Worm (Caenorhabditis elegans) whole organism, L1 larva: ENCODE results near the gene bca-1.

Source experiments
- C04F5.9 ChIP-seq: sonication (generic microtip); optimal IDR thresholded peaks from 2 replicates; lab custom pipeline; 2016; ENCODE audit warnings: missing genetic modification characterization, missing compliant biosample characterization
- C16A3.4 ChIP-seq: fragments of 150-350 bp; optimal IDR thresholded peaks from 2 replicates; lab custom pipeline; 2014; ENCODE audit warnings: missing biosample characterization, missing genetic modification characterization
- F16B12.6 ChIP-seq: fragments of 150-350 bp; optimal IDR thresholded peaks from 2 replicates; lab custom pipeline; 2014; ENCODE audit warnings: missing biosample characterization, missing genetic modification characterization
- aha-1 ChIP-seq: fragments of 150-350 bp; optimal IDR thresholded peaks from 2 replicates; lab custom pipeline; 2014; ENCODE audit warnings: missing biosample characterization, missing genetic modification characterization
- aly-2 ChIP-seq: fragments of 150-350 bp; optimal IDR thresholded peaks from 2 replicates; lab custom pipeline; 2014; ENCODE audit warnings: missing biosample characterization, missing genetic modification characterization
- blmp-1 ChIP-seq: fragments of 150-350 bp; optimal IDR thresholded peaks from 2 replicates; lab custom pipeline; 2014; ENCODE audit warnings: missing biosample characterization, missing genetic modification characterization
- ceh-8 ChIP-seq: fragments of 200-800 bp; sonication (Bioruptor generic); optimal IDR thresholded peaks from 2 replicates; lab custom pipeline; 2018; ENCODE audit warnings: mild to moderate bottlenecking, missing genetic modification characterization, moderate library complexity, missing compliant biosample characterization
- ceh-82 ChIP-seq, 3 experiments: fragments of 150-350 bp in 1 of 3; sonication (generic microtip) in 2 of 3; optimal IDR thresholded peaks; 2 replicates each; lab custom pipeline; 2014 to 2017; ENCODE audit warnings: missing biosample characterization in 3 of 3, missing genetic modification characterization in 3 of 3
- ces-1 ChIP-seq: fragments of 150-350 bp; optimal IDR thresholded peaks from 2 replicates; lab custom pipeline; 2014; ENCODE audit warnings: missing biosample characterization, missing genetic modification reagents, missing genetic modification characterization
- dsc-1 ChIP-seq: sonication (generic microtip); optimal IDR thresholded peaks from 2 replicates; lab custom pipeline; 2016; ENCODE audit warnings: mild to moderate bottlenecking, missing genetic modification characterization, missing compliant biosample characterization
- efl-1 ChIP-seq, 4 experiments: fragments of 150-350 bp; optimal IDR thresholded peaks in 3 of 4; peaks in 1 of 4; 1 replicate in 1 of 4; 2 replicates in 3 of 4; lab custom pipeline; 2014; ENCODE audit warnings: missing biosample characterization in 2 of 4, missing genetic modification characterization in 2 of 4, missing genetic modification reagents in 2 of 4
- egl-13 ChIP-seq: sonication (generic microtip); optimal IDR thresholded peaks from 2 replicates; lab custom pipeline; 2016; ENCODE audit warnings: missing genotype, missing genetic modification reagents, missing genetic modification characterization, missing compliant biosample characterization
- elt-2 ChIP-seq: sonication (generic microtip); optimal IDR thresholded peaks from 2 replicates; lab custom pipeline; 2016; ENCODE audit warnings: missing genetic modification characterization, mild to moderate bottlenecking, inconsistent platforms, missing compliant biosample characterization, missing genetic modification reagents
- fkh-4 ChIP-seq: sonication (generic microtip); optimal IDR thresholded peaks from 2 replicates; lab custom pipeline; 2016; ENCODE audit warnings: missing compliant biosample characterization, missing genetic modification characterization, borderline replicate concordance
- fkh-8 ChIP-seq: sonication (generic microtip); optimal IDR thresholded peaks from 2 replicates; lab custom pipeline; 2016; ENCODE audit warnings: mild to moderate bottlenecking, missing genetic modification characterization, missing compliant biosample characterization
- fos-1 ChIP-seq: fragments of 150-350 bp; optimal IDR thresholded peaks from 2 replicates; lab custom pipeline; 2014; ENCODE audit warnings: missing biosample characterization, missing genetic modification characterization
- grh-1 ChIP-seq: fragments of 200-800 bp; sonication (Bioruptor generic); IDR thresholded peaks from 2 replicates; pipeline ENCODE4 v1.3.6; 2022; ENCODE audit warnings: missing genetic modification reagents, missing genetic modification characterization, missing compliant biosample characterization
- hlh-17 ChIP-seq: fragments of 200-800 bp; sonication (Bioruptor generic); optimal IDR thresholded peaks from 2 replicates; lab custom pipeline; 2018; ENCODE audit warnings: missing genetic modification characterization, mild to moderate bottlenecking, missing compliant biosample characterization, moderate library complexity, borderline replicate concordance
- hlh-4 ChIP-seq: sonication (generic microtip); optimal IDR thresholded peaks from 2 replicates; lab custom pipeline; 2016; ENCODE audit warnings: mild to moderate bottlenecking, missing genetic modification characterization, missing compliant biosample characterization
- hpl-2 ChIP-seq: fragments of 150-350 bp; optimal IDR thresholded peaks from 2 replicates; lab custom pipeline; 2014; ENCODE audit warnings: missing biosample characterization, missing genetic modification reagents, missing genetic modification characterization
- jun-1 ChIP-seq: fragments of 150-350 bp; optimal IDR thresholded peaks from 2 replicates; lab custom pipeline; 2014; ENCODE audit warnings: missing biosample characterization, missing genetic modification reagents, missing genetic modification characterization
- lin-13 ChIP-seq: fragments of 150-350 bp; optimal IDR thresholded peaks from 2 replicates; lab custom pipeline; 2014; ENCODE audit warnings: missing biosample characterization, missing genetic modification reagents, missing genetic modification characterization
- lin-14 ChIP-seq: fragments of 200-800 bp; sonication (Bioruptor generic); optimal IDR thresholded peaks from 2 replicates; lab custom pipeline; 2018; ENCODE audit warnings: mild to moderate bottlenecking, missing genetic modification characterization, moderate library complexity, missing compliant biosample characterization
- lin-35 ChIP-seq, 2 experiments: fragments of 150-350 bp; optimal IDR thresholded peaks; 2 replicates each; lab custom pipeline; 2014; ENCODE audit warnings: missing biosample characterization in 2 of 2, missing genetic modification characterization in 2 of 2, missing genetic modification reagents in 2 of 2
- lin-39 ChIP-seq: fragments of 150-350 bp; optimal IDR thresholded peaks from 2 replicates; lab custom pipeline; 2014; ENCODE audit warnings: missing biosample characterization, missing genetic modification reagents, missing genetic modification characterization
- lir-3 ChIP-seq: sonication (generic microtip); optimal IDR thresholded peaks from 2 replicates; lab custom pipeline; 2016; ENCODE audit warnings: mild to moderate bottlenecking, missing genetic modification characterization, moderate library complexity, missing compliant biosample characterization; ENCODE audit not compliant: poor library complexity
- lsy-2 ChIP-seq, 2 experiments: fragments of 150-350 bp; optimal IDR thresholded peaks; 2 replicates each; lab custom pipeline; 2014; ENCODE audit warnings: missing biosample characterization in 2 of 2, missing genetic modification characterization in 2 of 2
- mdl-1 ChIP-seq, 2 experiments: fragments of 150-350 bp; optimal IDR thresholded peaks; 2 replicates each; lab custom pipeline; 2014 to 2017; ENCODE audit warnings: missing biosample characterization in 2 of 2, missing genetic modification characterization in 2 of 2, inconsistent platforms in 1 of 2
- mef-2 ChIP-seq: fragments of 150-350 bp; optimal IDR thresholded peaks from 2 replicates; lab custom pipeline; 2014; ENCODE audit warnings: missing biosample characterization, missing genetic modification characterization
- nhr-12 ChIP-seq: sonication (generic microtip); optimal IDR thresholded peaks from 2 replicates; lab custom pipeline; 2017; ENCODE audit warnings: missing biosample characterization, missing genetic modification characterization
- nhr-19 ChIP-seq: fragments of 200-800 bp; sonication (Bioruptor generic); conservative IDR thresholded peaks from 2 replicates; pipeline ENCODE4 v1.3.6; 2022; ENCODE audit warnings: missing genetic modification characterization, missing compliant biosample characterization
- nhr-20 ChIP-seq: sonication (generic microtip); optimal IDR thresholded peaks from 2 replicates; lab custom pipeline; 2016; ENCODE audit warnings: mild to moderate bottlenecking, missing genetic modification characterization, missing compliant biosample characterization
- nhr-237 ChIP-seq: fragments of 150-350 bp; optimal IDR thresholded peaks from 2 replicates; lab custom pipeline; 2014; ENCODE audit warnings: missing biosample characterization, missing genetic modification characterization
- nhr-47 ChIP-seq: sonication (generic microtip); optimal IDR thresholded peaks from 2 replicates; lab custom pipeline; 2016; ENCODE audit warnings: mild to moderate bottlenecking, missing genetic modification characterization, moderate library complexity, missing compliant biosample characterization
- nhr-77 ChIP-seq: fragments of 150-350 bp; optimal IDR thresholded peaks from 2 replicates; lab custom pipeline; 2014; ENCODE audit warnings: missing biosample characterization, missing genetic modification characterization
- nhr-84 ChIP-seq: sonication (generic microtip); optimal IDR thresholded peaks from 2 replicates; lab custom pipeline; 2017; ENCODE audit warnings: missing biosample characterization, missing genetic modification characterization
- nhr-85 ChIP-seq: sonication (generic microtip); peaks from one replicate; lab custom pipeline; 2016; ENCODE audit warnings: missing genetic modification characterization, inconsistent platforms, missing compliant biosample characterization
- pax-3 ChIP-seq: fragments of 200-800 bp; sonication (Bioruptor generic); optimal IDR thresholded peaks from 2 replicates; lab custom pipeline; 2018; ENCODE audit warnings: mild to moderate bottlenecking, missing genetic modification characterization, moderate library complexity, missing compliant biosample characterization
- pqm-1 ChIP-seq: sonication (generic microtip); optimal IDR thresholded peaks from 3 replicates; lab custom pipeline; 2017; ENCODE audit warnings: missing biosample characterization, missing genetic modification characterization
- rnt-1 ChIP-seq: sonication (generic microtip); optimal IDR thresholded peaks from 2 replicates; lab custom pipeline; 2016; ENCODE audit warnings: mild to moderate bottlenecking, missing genetic modification characterization, moderate library complexity, missing compliant biosample characterization
- skn-1 ChIP-seq: fragments of 150-350 bp; optimal IDR thresholded peaks from 2 replicates; lab custom pipeline; 2014; ENCODE audit warnings: missing biosample characterization, missing genetic modification characterization
- snu-23 ChIP-seq: sonication (generic microtip); optimal IDR thresholded peaks from 2 replicates; lab custom pipeline; 2016; ENCODE audit warnings: missing genetic modification characterization, missing compliant biosample characterization
- sptf-1 ChIP-seq: fragments of 150-350 bp; optimal IDR thresholded peaks from 2 replicates; lab custom pipeline; 2014; ENCODE audit warnings: missing biosample characterization, missing genetic modification characterization
- swsn-7 ChIP-seq: sonication (generic microtip); optimal IDR thresholded peaks from 2 replicates; lab custom pipeline; 2016; ENCODE audit warnings: missing genetic modification characterization, missing compliant biosample characterization
- unc-130 ChIP-seq: fragments of 150-350 bp; optimal IDR thresholded peaks from 2 replicates; lab custom pipeline; 2017; ENCODE audit warnings: missing biosample characterization, missing genetic modification characterization, inconsistent platforms
- unc-30 ChIP-seq: sonication (generic microtip); optimal IDR thresholded peaks from 2 replicates; lab custom pipeline; 2017; ENCODE audit warnings: missing biosample characterization, missing genetic modification characterization
- unc-62 ChIP-seq: fragments of 150-350 bp; optimal IDR thresholded peaks from 2 replicates; lab custom pipeline; 2014; ENCODE audit warnings: missing biosample characterization, missing genetic modification reagents, missing genetic modification characterization
- unc-86 ChIP-seq: sonication (generic microtip); optimal IDR thresholded peaks from 2 replicates; lab custom pipeline; 2016; ENCODE audit warnings: missing genetic modification characterization, missing compliant biosample characterization
- unc-98 ChIP-seq: fragments of 200-800 bp; sonication (Bioruptor generic); IDR thresholded peaks from 2 replicates; pipeline ENCODE4 v1.3.6; 2022; ENCODE audit warnings: missing genetic modification characterization, missing compliant biosample characterization
- xbp-1 ChIP-seq: sonication (generic microtip); optimal IDR thresholded peaks from 2 replicates; lab custom pipeline; 2016; ENCODE audit warnings: missing genetic modification characterization, missing compliant biosample characterization
- zip-4 ChIP-seq: fragments of 200-800 bp; sonication (Bioruptor generic); optimal IDR thresholded peaks from 2 replicates; lab custom pipeline; 2018; ENCODE audit warnings: mild to moderate bottlenecking, missing genetic modification characterization, moderate library complexity, missing compliant biosample characterization
- ztf-11 ChIP-seq, 2 experiments: sonication (generic microtip); optimal IDR thresholded peaks; 2 replicates each; lab custom pipeline; 2016 to 2017; ENCODE audit warnings: missing genetic modification characterization in 2 of 2, missing biosample characterization in 1 of 2, missing compliant biosample characterization in 1 of 2
- ztf-4 ChIP-seq: fragments of 150-350 bp; optimal IDR thresholded peaks from 2 replicates; lab custom pipeline; 2014; ENCODE audit warnings: missing biosample characterization, missing genetic modification characterization

bca-1 gene

DNA sequence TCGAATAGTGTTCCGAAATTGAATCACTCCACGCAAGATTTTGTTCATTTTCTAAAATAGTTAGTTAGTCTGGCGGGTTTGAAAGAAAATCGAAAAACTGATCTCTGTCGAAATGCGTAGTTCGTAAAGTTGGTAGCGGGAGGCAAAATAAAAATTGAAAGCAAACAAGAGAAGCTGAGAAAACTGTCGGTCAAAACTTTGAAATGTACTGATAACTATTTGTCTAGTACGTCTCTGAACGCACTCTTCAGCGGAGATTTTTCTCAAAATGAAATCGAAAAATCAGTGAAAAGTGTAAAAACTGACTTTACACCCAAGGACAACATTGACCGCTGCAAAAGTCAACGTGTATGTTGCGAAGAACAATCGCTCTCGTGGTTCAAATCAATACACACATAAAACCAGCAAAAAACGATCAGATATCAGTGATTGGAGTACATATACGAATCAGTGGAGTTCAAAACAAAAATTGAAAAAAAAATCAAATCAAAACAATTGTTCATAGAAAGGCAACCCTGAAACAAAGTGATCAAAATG lies at the start of gene bca-1:
Gene bca-1 (minus strand): TSS at position 51 of the 537 bp plus-strand sequence.
- TF ChIP-seq pqm-1 (tag; lab: Kevin White, UChicago) (no peak), aly-2 (no peak), nhr-19 (GFP tag; lab: Robert Waterston, UW) (peak; percentile 97), pax-3 (tag; lab: Kevin White, UChicago) (no peak), snu-23 (peak; percentile 91), nhr-237 (no peak), ceh-8 (GFP tag; lab: Kevin White, UChicago) (no peak), ztf-11 (tag; optimal IDR thresholded peaks at IDR 0.05; lab: Kevin White, UChicago) (no peak), unc-98 (GFP tag; lab: Robert Waterston, UW) (no peak), elt-2 (tag; lab: Kevin White, UChicago) (no peak), swsn-7 (no peak), xbp-1 (tag; lab: Kevin White, UChicago) (peak; percentile 72), unc-62 (GFP tag; lab: Kevin White, UChicago) (no peak), C04F5.9 (tag; lab: Kevin White, UChicago) (no peak), unc-86 (tag; lab: Kevin White, UChicago) (no peak), sptf-1 (tag; lab: Kevin White, UChicago) (no peak), grh-1 (peak; percentile 40), ztf-4 (tag; lab: Kevin White, UChicago) (peak; percentile 29), nhr-47 (tag; lab: Kevin White, UChicago) (peak; percentile 56), hlh-4 (tag; lab: Kevin White, UChicago) (no peak), lsy-2 (tag; optimal IDR thresholded peaks at IDR 0.05; lab: Kevin White, UChicago) (peak in 1 of 2 experiments; percentile 16), efl-1 (optimal IDR thresholded peaks at IDR 0.05; lab: Kevin White, UChicago) (no peak), efl-1 (GFP tag; optimal IDR thresholded peaks at IDR 0.05 in 1 of 2; lab: Kevin White, UChicago) (peak in 1 of 2 experiments; percentile 84), unc-130 (peak; percentile 50), fkh-4 (tag; lab: Kevin White, UChicago) (no peak), nhr-77 (tag; lab: Kevin White, UChicago) (peak; percentile 15), nhr-85 (tag; lab: Kevin White, UChicago) (peak; percentile 82), unc-30 (no peak), nhr-84 (tag; lab: Kevin White, UChicago) (no peak), aha-1 (tag; lab: Kevin White, UChicago) (no peak), ceh-82 (tag; optimal IDR thresholded peaks at IDR 0.05; lab: Kevin White, UChicago) (no peak), hlh-17 (GFP tag; lab: Kevin White, UChicago) (no peak), fkh-8 (no peak), lin-13 (GFP tag; lab: Kevin White, UChicago) (no peak), mef-2 (tag; lab: Kevin White, UChicago) (no peak), lir-3 (tag; lab: Kevin White, UChicago) (no peak), jun-1 (no peak), nhr-20 (tag; lab: Kevin White, UChicago) (peak; percentile 88), zip-4 (no peak), egl-13 (no peak), dsc-1 (tag; lab: Kevin White, UChicago) (no peak), ces-1 (GFP tag; lab: Kevin White, UChicago) (no peak), lin-39 (tag; lab: Kevin White, UChicago) (no peak), blmp-1 (peak; percentile 83), hpl-2 (GFP tag; lab: Kevin White, UChicago) (no peak), C16A3.4 (tag; lab: Kevin White, UChicago) (peak; percentile 44), rnt-1 (tag; lab: Kevin White, UChicago) (peak; percentile 49), fos-1 (tag; lab: Kevin White, UChicago) (no peak), skn-1 (tag; lab: Kevin White, UChicago) (no peak), F16B12.6 (tag; lab: Kevin White, UChicago) (no peak), lin-35 (GFP tag; optimal IDR thresholded peaks at IDR 0.05; lab: Kevin White, UChicago) (peak in 1 of 2 experiments; percentile 68), mdl-1 (tag; optimal IDR thresholded peaks at IDR 0.05; lab: Kevin White, UChicago) (peak in 1 of 2 experiments; percentile 69), lin-14 (peak; percentile 72), nhr-12 (tag; lab: Kevin White, UChicago) (no peak)
